Worm (Caenorhabditis elegans): ENCODE data around the gene clec-54.

DNA sequence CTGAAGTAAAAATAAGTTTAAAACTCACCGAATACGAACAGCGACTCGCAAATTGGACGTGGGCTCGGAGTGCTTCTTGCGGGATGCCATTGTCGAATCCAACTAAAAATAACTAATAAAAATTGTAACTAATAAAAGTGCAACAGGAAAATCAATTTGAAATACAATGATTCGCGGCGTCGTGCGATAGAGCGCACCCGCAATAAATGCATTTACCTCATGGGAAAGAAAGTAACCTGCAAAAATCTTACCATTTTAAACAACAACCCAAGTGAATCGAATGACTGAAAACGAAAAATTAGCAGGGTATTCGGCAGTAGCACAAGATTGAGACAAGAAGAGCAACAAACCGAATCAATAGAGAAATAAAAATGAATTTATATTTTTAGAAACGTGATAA is 20.1 kb upstream of the clec-54 start, which contains the start of gene bmk-1:
- TF ChIP-seq him-1 (tag; optimal IDR thresholded peaks at IDR 0.05) (no peak), W03F9.2 (tag; optimal IDR thresholded peaks at IDR 0.05) (no peak)

Data from whole organism, L4/young adult.